Worm (Caenorhabditis elegans): ENCODE results near the gene K04A8.20.
A peak's percentile ranks its signal among the peaks of the same experiment; 100 is the strongest.

K04A8.20 gene

DNA sequence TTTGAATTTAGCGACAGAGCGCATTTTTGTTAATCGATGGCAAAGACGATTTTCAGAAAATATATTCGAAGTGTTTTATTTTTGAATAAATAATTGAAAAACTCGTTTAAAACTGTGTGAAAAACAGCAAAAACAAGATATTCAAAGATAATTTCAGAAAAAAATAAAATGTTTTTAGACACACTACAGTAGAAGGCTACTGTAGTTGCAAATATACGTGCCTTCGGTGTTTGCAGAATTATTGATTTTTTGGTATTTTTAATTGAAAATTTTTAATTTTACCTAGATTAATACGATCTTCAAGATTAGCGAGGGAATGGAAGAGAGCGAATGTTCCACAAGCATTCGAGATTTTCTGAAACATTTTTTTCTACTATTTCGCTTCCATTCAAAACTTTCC is 38.6 kb upstream of the K04A8.20 start:
- TF ChIP-seq ceh-36 (tag; optimal IDR thresholded peaks at IDR 0.05) (no peak), F13C5.2 (tag; optimal IDR thresholded peaks at IDR 0.05) (no peak), pes-1 (GFP tag; IDR thresholded peaks at IDR 0.05) (no peak), aly-1 (tag; optimal IDR thresholded peaks at IDR 0.05) (no peak), ama-1 (optimal IDR thresholded peaks at IDR 0.05) (no peak), hmbx-1 (tag; optimal IDR thresholded peaks at IDR 0.05) (no peak), hmg-4 (GFP tag; optimal IDR thresholded peaks at IDR 0.05) (no peak), scrt-1 (GFP tag; IDR thresholded peaks at IDR 0.05) (no peak), tbx-11 (GFP tag; IDR thresholded peaks at IDR 0.05) (no peak), ets-7 (tag; optimal IDR thresholded peaks at IDR 0.05) (no peak), ceh-13 (GFP tag; optimal IDR thresholded peaks at IDR 0.05) (no peak), tra-4 (tag; optimal IDR thresholded peaks at IDR 0.05) (no peak), sea-1 (GFP tag; conservative IDR thresholded peaks at IDR 0.05) (no peak), flt-1 (GFP tag; IDR thresholded peaks at IDR 0.05) (no peak), tbx-37 (GFP tag; conservative IDR thresholded peaks at IDR 0.05) (no peak)

DNA sequence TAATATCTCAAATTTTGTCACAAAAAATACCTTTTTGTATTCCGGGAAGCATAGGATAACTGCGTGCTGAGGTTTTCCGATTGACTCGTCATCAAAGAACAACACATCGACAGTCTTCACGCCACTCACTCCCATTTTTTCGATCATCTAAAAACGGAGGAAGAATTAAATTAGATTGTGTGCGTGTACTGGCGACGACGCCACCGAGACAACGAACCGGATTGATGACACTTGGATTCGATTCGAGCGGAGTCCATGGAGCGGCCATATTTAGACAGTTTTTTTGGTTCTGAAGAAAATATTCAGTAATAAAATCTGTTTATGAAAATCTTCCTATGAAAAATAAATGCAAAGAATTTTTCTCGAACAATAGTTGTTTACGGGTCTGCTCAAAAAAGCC is 38.1 kb upstream of the K04A8.20 start, which contains the start of gene ubh-1:
TSS of gene ubh-1 (minus strand) at position 289 of the 400 bp plus-strand sequence.
- TF ChIP-seq tbx-11 (GFP tag; IDR thresholded peaks at IDR 0.05): no peak

DNA sequence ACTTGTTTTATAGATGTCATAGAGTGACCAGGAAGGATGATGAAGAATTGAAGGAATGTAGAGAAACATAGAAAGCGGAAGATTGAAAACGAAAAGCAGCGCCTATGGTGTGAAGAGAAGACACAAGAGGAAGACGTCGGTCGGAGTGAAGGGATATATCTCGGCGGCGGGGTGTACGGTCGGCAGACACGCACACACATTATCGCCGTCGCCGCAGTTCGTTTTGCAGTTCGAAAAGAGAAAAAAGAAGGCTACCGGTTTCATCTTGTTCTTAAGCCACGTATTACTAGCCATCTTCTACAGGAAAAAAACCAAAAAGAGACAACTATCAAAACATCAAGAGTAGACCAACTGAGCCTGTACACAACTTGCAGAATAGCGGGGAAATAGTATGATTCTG is 35.9 kb upstream of the K04A8.20 start:
- peak; percentile 27 for TF ChIP-seq hmg-4 (GFP tag; optimal IDR thresholded peaks at IDR 0.05)
- no peak for TF ChIP-seq flt-1 (GFP tag; IDR thresholded peaks at IDR 0.05)
- 0 out of 2 replicates have a peak, but pooled peaks have one; percentile 44 for TF ChIP-seq pes-1 (GFP tag; IDR thresholded peaks at IDR 0.05)

DNA sequence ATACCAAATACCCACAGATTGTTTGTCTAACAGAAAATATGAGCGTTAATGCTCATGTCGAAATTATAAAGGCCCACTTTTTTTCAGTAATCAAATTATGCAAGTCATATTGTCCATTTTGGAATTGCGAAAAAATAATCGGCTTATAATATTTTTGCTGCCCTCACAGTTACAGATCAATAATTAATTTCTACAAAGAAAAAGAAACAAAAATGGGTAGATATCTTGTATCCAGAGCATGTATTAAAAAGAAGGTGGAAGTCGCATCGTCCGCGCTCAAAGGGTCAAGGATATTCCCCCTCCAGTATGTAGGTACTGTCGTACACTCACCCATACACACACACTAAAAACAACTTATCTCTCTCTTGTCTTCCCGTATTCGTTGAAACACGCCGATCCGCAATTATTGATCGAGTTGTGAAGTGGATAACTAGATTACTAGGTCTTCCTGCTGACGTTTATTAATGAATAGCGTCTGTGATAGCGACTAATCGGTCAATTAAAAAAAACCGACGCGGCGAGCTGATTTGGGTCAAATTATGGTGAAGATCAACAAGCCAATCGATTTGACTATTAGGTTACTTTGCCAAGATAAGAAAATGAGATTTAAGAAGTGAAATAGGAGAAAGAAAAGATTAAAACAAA is 35.3 kb upstream of the K04A8.20 start:
- no peak for TF ChIP-seq flt-1 (GFP tag; IDR thresholded peaks at IDR 0.05)
- no peak for TF ChIP-seq tra-4 (tag; optimal IDR thresholded peaks at IDR 0.05)
- TF ChIP-seq B0310.2 (tag; optimal IDR thresholded peaks at IDR 0.05): no peak
- TF ChIP-seq hnd-1 (tag; optimal IDR thresholded peaks at IDR 0.05): no peak
- TF ChIP-seq aly-1 (tag; optimal IDR thresholded peaks at IDR 0.05): no peak
- no peak for TF ChIP-seq tbx-11 (GFP tag; IDR thresholded peaks at IDR 0.05)
- TF ChIP-seq sea-1 (GFP tag; conservative IDR thresholded peaks at IDR 0.05): no peak
- no peak for TF ChIP-seq ets-7 (tag; optimal IDR thresholded peaks at IDR 0.05)
- no peak for TF ChIP-seq F13C5.2 (tag; optimal IDR thresholded peaks at IDR 0.05)
- no peak for TF ChIP-seq hmbx-1 (tag; optimal IDR thresholded peaks at IDR 0.05)
- TF ChIP-seq ama-1 (optimal IDR thresholded peaks at IDR 0.05): no peak
- TF ChIP-seq ceh-13 (GFP tag; optimal IDR thresholded peaks at IDR 0.05): no peak
- no peak for TF ChIP-seq tbx-37 (GFP tag; conservative IDR thresholded peaks at IDR 0.05)
- no peak for TF ChIP-seq hmg-4 (GFP tag; optimal IDR thresholded peaks at IDR 0.05)

DNA sequence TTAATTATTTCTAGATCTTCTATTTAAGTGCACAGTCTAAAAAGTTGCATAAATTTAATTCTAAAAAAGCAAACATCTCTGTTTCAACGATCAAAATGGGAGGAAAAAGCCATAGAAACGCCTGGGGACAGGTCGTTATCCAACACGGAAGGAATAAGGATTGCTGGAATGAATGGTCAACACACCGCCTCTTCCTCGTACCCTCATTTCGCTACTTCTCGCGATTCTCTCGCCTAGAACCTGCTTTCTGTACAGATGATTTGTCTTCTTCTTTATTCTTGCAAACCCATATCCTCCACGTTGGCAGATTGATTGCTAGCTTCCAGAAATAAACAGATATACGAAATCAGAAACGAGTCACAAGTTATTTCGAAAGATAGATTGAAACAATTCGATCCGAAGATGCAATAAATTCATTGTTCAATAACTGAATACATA is 34.3 kb upstream of the K04A8.20 start, which contains the start of gene dpy-11:
TSS of gene dpy-11 (minus strand) at position 354 of the 438 bp plus-strand sequence.
- TF ChIP-seq aly-1 (tag; optimal IDR thresholded peaks at IDR 0.05) (no peak), B0310.2 (tag; optimal IDR thresholded peaks at IDR 0.05) (no peak)

DNA sequence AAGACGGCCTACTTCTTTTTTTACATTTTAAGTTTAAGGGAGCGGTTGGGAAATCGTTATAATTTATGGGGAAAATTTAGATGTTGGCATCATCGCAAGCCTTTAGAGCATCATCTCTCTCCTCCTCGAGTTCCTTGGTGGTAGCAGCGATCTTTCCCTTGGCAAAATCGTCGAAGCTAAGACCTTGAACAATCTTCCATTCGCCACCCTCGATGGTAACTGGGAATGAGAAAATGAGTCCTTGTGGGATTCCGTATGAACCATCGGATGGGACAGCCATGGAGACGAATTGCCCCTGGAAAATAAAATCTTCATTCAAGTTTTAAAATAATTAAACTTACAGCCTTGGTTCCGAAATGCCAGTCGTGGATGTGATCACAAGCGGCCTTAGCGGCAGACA is 33.9 kb upstream of the K04A8.20 start:
- TF ChIP-seq scrt-1 (GFP tag; IDR thresholded peaks at IDR 0.05) (no peak), hmg-4 (GFP tag; optimal IDR thresholded peaks at IDR 0.05) (no peak), aly-1 (tag; optimal IDR thresholded peaks at IDR 0.05) (no peak), B0310.2 (tag; optimal IDR thresholded peaks at IDR 0.05) (no peak), flt-1 (GFP tag; IDR thresholded peaks at IDR 0.05) (no peak), ceh-36 (tag; optimal IDR thresholded peaks at IDR 0.05) (no peak), tbx-37 (GFP tag; conservative IDR thresholded peaks at IDR 0.05) (no peak)

DNA sequence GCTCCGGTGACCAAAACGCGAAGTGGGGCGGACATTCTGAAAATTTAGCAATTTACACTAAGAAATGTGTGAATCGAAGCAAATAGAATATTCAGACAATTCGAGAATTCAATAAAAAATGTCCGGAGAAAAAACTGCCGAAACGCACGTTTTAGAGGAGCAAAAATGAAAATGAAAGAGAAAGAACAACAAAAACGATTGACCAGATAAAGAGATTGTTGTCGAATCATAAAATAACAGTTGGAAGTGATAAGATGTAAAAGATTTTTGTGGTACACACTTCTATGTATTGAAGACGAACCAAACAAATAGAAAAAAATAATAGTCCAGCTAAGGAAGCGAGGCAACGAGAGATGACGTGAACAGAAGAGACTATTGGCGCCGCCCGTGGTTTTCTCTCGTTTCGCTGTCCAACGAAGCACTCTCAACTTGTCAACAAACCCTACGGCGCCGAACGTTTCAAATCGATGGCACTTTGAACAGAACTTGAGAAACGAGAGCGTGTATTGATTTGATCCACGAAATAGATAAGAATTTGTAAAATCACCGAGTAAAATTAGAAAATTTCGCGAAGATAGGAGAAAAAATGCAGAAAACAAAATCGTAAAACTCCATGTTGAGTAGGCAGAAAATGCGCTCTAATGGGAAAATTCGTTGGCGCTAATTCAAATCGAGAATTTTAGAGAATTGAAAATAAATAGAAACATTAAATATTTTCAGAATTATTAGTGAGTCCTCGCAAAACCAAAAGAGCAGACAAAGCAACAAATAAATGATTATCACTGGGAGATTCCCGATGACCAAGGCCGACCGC is 32.5 kb upstream of the K04A8.20 start, which contains the start of gene mdh-1:
TSS of gene mdh-1 (minus strand) at position 36 of the 814 bp plus-strand sequence.
- TF ChIP-seq hnd-1 (tag; optimal IDR thresholded peaks at IDR 0.05) (no peak), ama-1 (optimal IDR thresholded peaks at IDR 0.05) (no peak), flt-1 (GFP tag; IDR thresholded peaks at IDR 0.05) (no peak), scrt-1 (GFP tag; IDR thresholded peaks at IDR 0.05) (no peak)

DNA sequence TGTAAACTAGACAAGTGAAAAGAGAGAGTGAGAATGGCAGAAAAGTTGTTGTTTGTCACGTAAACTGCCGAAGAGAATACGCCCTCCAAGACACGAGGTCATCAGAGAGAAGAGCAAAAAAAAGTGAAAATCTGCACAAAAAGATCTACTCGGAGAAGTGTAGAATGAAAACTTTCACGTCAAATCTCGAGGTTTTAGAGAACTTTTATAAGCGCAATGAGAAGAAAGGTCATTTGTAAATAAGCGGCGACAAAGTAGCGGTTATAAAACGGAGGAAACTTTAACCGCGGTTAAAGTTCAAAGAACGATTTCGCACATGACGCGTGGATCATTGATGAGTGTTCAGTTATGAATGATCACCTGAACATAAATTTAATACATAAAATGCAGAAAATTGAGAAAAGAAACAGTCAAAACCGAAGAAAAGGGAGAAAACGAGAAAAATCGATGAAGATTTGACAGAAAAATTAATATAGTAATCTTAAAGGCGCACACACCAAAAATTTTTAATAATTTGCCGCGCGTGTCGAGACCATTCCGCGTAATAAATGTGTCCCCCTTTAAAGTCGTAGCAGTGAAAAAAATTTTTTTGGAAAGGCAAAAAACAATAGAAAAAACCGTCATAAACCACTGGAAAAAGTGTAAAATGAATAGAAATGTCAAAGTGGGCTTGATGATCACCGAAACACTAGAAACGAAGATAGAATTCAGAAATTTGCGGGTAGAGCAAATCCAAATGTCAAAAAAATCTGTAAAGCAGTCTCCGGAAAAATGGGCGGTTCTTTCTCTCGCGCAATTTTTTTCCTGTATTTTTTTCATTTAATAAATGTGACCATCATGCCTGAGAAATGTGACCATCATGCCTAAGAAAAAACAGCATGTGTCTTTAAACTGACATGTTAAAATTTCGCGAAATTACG is 31.7 kb upstream of the K04A8.20 start:
- TF ChIP-seq ceh-13 (GFP tag; optimal IDR thresholded peaks at IDR 0.05) (no peak), pes-1 (GFP tag; IDR thresholded peaks at IDR 0.05) (no peak), hnd-1 (tag; optimal IDR thresholded peaks at IDR 0.05) (no peak), hmg-4 (GFP tag; optimal IDR thresholded peaks at IDR 0.05) (no peak), scrt-1 (GFP tag; IDR thresholded peaks at IDR 0.05) (no peak), ceh-36 (tag; optimal IDR thresholded peaks at IDR 0.05) (no peak), F13C5.2 (tag; optimal IDR thresholded peaks at IDR 0.05) (no peak), tbx-11 (GFP tag; IDR thresholded peaks at IDR 0.05) (no peak)
